Fruit fly (Drosophila melanogaster) whole organism, prepupa: ENCODE results near the gene CG10096.
A peak's percentile ranks its signal among the peaks of the same experiment; 100 is the strongest.

ENCODE experiments used
- Blimp-1 ChIP-seq: fragments of 200-800 bp; sonication (Bioruptor generic); optimal IDR thresholded peaks from 3 replicates; lab custom pipeline; 2017; ENCODE audit warnings: missing biosample characterization, missing genetic modification characterization, mild to moderate bottlenecking, moderate library complexity, missing genetic modification reagents
- CG10631 ChIP-seq: fragments of 200-800 bp; sonication (Bioruptor generic); optimal IDR thresholded peaks from 2 replicates; lab custom pipeline; 2016; ENCODE audit warnings: missing biosample characterization, missing genetic modification characterization
- CG11294 ChIP-seq: fragments of 200-800 bp; sonication (Bioruptor generic); IDR thresholded peaks from 2 replicates; pipeline ENCODE4 v1.3.6; 2022; ENCODE audit warnings: missing biosample characterization, missing genetic modification characterization
- CG11762 ChIP-seq: fragments of 200-800 bp; sonication (Bioruptor generic); optimal IDR thresholded peaks from 3 replicates; lab custom pipeline; 2016; ENCODE audit warnings: missing biosample characterization, missing genetic modification characterization; ENCODE audit not compliant: insufficient read depth
- CG15336 ChIP-seq: fragments of 200-800 bp; sonication (Bioruptor generic); IDR thresholded peaks from 2 replicates; pipeline ENCODE4 v1.3.6; 2022; ENCODE audit warnings: missing biosample characterization, missing genetic modification characterization
- CG1621 ChIP-seq: fragments of 200-800 bp; sonication (Bioruptor generic); optimal IDR thresholded peaks from 3 replicates; lab custom pipeline; 2018; ENCODE audit warnings: missing biosample characterization, mild to moderate bottlenecking, missing genetic modification characterization
- CG6163 ChIP-seq: fragments of 200-800 bp; sonication (Bioruptor generic); IDR thresholded peaks from 3 replicates; pipeline ENCODE4 v1.3.6; 2022; ENCODE audit warnings: missing biosample characterization, missing genetic modification characterization
- CG6276 ChIP-seq: fragments of 200-800 bp; sonication (Bioruptor generic); optimal IDR thresholded peaks from 2 replicates; lab custom pipeline; 2017; ENCODE audit warnings: missing biosample characterization, mild to moderate bottlenecking, missing genetic modification characterization
- CG6808 ChIP-seq: fragments of 200-800 bp; sonication (Bioruptor generic); optimal IDR thresholded peaks from 3 replicates; lab custom pipeline; 2017; ENCODE audit warnings: missing biosample characterization, missing genetic modification characterization, mild to moderate bottlenecking, moderate library complexity, missing genetic modification reagents
- CG7368 ChIP-seq: fragments of 200-800 bp; sonication (Bioruptor generic); optimal IDR thresholded peaks from 3 replicates; lab custom pipeline; 2016; ENCODE audit warnings: missing biosample characterization, missing genetic modification characterization
- CG8119 ChIP-seq: fragments of 200-800 bp; sonication (Bioruptor generic); IDR thresholded peaks from 3 replicates; pipeline ENCODE4 v1.3.6; 2022; ENCODE audit warnings: missing biosample characterization, missing genetic modification characterization
- CG8319 ChIP-seq: fragments of 200-800 bp; sonication (Bioruptor generic); optimal IDR thresholded peaks from 3 replicates; lab custom pipeline; 2016; ENCODE audit warnings: missing biosample characterization, missing genetic modification characterization
- CG9139 ChIP-seq: fragments of 200-800 bp; sonication (Bioruptor generic); optimal IDR thresholded peaks from 3 replicates; lab custom pipeline; 2017; ENCODE audit warnings: missing biosample characterization, mild to moderate bottlenecking, missing genetic modification characterization
- Eip75B ChIP-seq: fragments of 200-800 bp; sonication (Bioruptor generic); optimal IDR thresholded peaks from 3 replicates; lab custom pipeline; 2016; ENCODE audit warnings: missing biosample characterization, missing genetic modification characterization
- Eip78C ChIP-seq: fragments of 200-800 bp; sonication (Bioruptor generic); peaks from one replicate; lab custom pipeline; 2016; ENCODE audit warnings: missing biosample characterization, missing genetic modification characterization
- Eip93F ChIP-seq: fragments of 200-800 bp; sonication (Bioruptor generic); optimal IDR thresholded peaks from 2 replicates; lab custom pipeline; 2016; ENCODE audit warnings: missing biosample characterization, mild to moderate bottlenecking, missing genetic modification characterization
- Ets21C ChIP-seq: fragments of 200-800 bp; sonication (Bioruptor generic); optimal IDR thresholded peaks from 3 replicates; lab custom pipeline; 2016; ENCODE audit warnings: missing biosample characterization, missing genetic modification characterization
- Ets96B ChIP-seq: fragments of 200-800 bp; optimal IDR thresholded peaks from 2 replicates; lab custom pipeline; 2019; ENCODE audit warnings: missing biosample characterization, mild to moderate bottlenecking, missing genetic modification characterization, moderate library complexity
- Gug ChIP-seq: fragments of 200-800 bp; sonication (Bioruptor generic); IDR thresholded peaks from 2 replicates; pipeline ENCODE4 v1.3.6; 2022; ENCODE audit warnings: missing biosample characterization, missing genetic modification characterization
- Hr38 ChIP-seq: sonication (Bioruptor generic); optimal IDR thresholded peaks from 2 replicates; lab custom pipeline; 2016; ENCODE audit warnings: missing biosample characterization, missing genetic modification characterization
- Hr39 ChIP-seq: fragments of 200-800 bp; sonication (Bioruptor generic); optimal IDR thresholded peaks from 2 replicates; lab custom pipeline; 2016; ENCODE audit warnings: missing biosample characterization, missing genetic modification characterization
- Hr4 ChIP-seq: fragments of 200-800 bp; sonication (Bioruptor generic); optimal IDR thresholded peaks from 3 replicates; lab custom pipeline; 2016; ENCODE audit warnings: missing biosample characterization, missing genetic modification characterization
- Lpt ChIP-seq: fragments of 200-800 bp; sonication (Bioruptor generic); optimal IDR thresholded peaks from 3 replicates; lab custom pipeline; 2016; ENCODE audit warnings: missing biosample characterization, missing genetic modification characterization
- Met ChIP-seq: fragments of 200-800 bp; sonication (Bioruptor generic); optimal IDR thresholded peaks from 3 replicates; lab custom pipeline; 2016; ENCODE audit warnings: missing biosample characterization, missing genetic modification characterization
- OdsH ChIP-seq: fragments of 200-800 bp; sonication (Bioruptor generic); optimal IDR thresholded peaks from 3 replicates; lab custom pipeline; 2016; ENCODE audit warnings: missing biosample characterization, missing genetic modification characterization
- Smox ChIP-seq: fragments of 200-800 bp; sonication (Bioruptor generic); optimal IDR thresholded peaks from 3 replicates; lab custom pipeline; 2016; ENCODE audit warnings: missing biosample characterization, missing genetic modification characterization
- Sox102F ChIP-seq: fragments of 200-800 bp; sonication (Bioruptor generic); optimal IDR thresholded peaks from 2 replicates; lab custom pipeline; 2016; ENCODE audit warnings: missing biosample characterization, mild to moderate bottlenecking, missing genetic modification characterization
- acj6 ChIP-seq: fragments of 200-800 bp; sonication (Bioruptor generic); optimal IDR thresholded peaks from 3 replicates; lab custom pipeline; 2016; ENCODE audit warnings: missing biosample characterization, missing genetic modification characterization
- cyc ChIP-seq: fragments of 200-800 bp; sonication (Bioruptor generic); optimal IDR thresholded peaks from 3 replicates; lab custom pipeline; 2016; ENCODE audit warnings: missing biosample characterization, missing genetic modification characterization
- dac ChIP-seq: fragments of 200-800 bp; sonication (Bioruptor generic); optimal IDR thresholded peaks from 2 replicates; lab custom pipeline; 2017; ENCODE audit warnings: missing biosample characterization, mild to moderate bottlenecking, missing genetic modification characterization
- dsx ChIP-seq: fragments of 200-800 bp; optimal IDR thresholded peaks from 3 replicates; lab custom pipeline; 2019; ENCODE audit warnings: missing biosample characterization, mild to moderate bottlenecking, missing genetic modification characterization, moderate library complexity; ENCODE audit not compliant: poor library complexity, severe bottlenecking
- eg ChIP-seq: fragments of 200-800 bp; sonication (Bioruptor generic); IDR thresholded peaks from 3 replicates; pipeline ENCODE4 v1.3.6; 2022; ENCODE audit warnings: missing biosample characterization, missing genetic modification characterization
- esn ChIP-seq: fragments of 200-800 bp; sonication (Bioruptor generic); optimal IDR thresholded peaks from 2 replicates; lab custom pipeline; 2016; ENCODE audit warnings: missing biosample characterization, mild to moderate bottlenecking, missing genetic modification characterization, moderate library complexity
- fkh ChIP-seq: fragments of 200-800 bp; sonication (Bioruptor generic); optimal IDR thresholded peaks from 3 replicates; lab custom pipeline; 2017; ENCODE audit warnings: missing biosample characterization, mild to moderate bottlenecking, missing genetic modification characterization, moderate library complexity
- lz ChIP-seq: fragments of 200-800 bp; sonication (Bioruptor generic); optimal IDR thresholded peaks from 3 replicates; lab custom pipeline; 2016; ENCODE audit warnings: missing biosample characterization, missing genetic modification characterization
- net ChIP-seq: fragments of 200-800 bp; sonication (Bioruptor generic); optimal IDR thresholded peaks from 3 replicates; lab custom pipeline; 2016; ENCODE audit warnings: missing biosample characterization, missing genetic modification characterization
- salr ChIP-seq, 2 experiments: fragments of 200-800 bp; sonication (Bioruptor generic); optimal IDR thresholded peaks; 3 replicates each; lab custom pipeline; 2016 to 2018; ENCODE audit warnings: missing biosample characterization in 2 of 2, missing genetic modification characterization in 2 of 2, mild to moderate bottlenecking in 1 of 2
- spab ChIP-seq: fragments of 200-800 bp; sonication (Bioruptor generic); optimal IDR thresholded peaks from 2 replicates; lab custom pipeline; 2017; ENCODE audit warnings: missing biosample characterization, mild to moderate bottlenecking, missing genetic modification characterization, missing genetic modification reagents
- ss ChIP-seq, 2 experiments: fragments of 200-800 bp; sonication (Bioruptor generic); optimal IDR thresholded peaks; 2 replicates in 1 of 2; 3 replicates in 1 of 2; lab custom pipeline; 2017 to 2018; ENCODE audit warnings: mild to moderate bottlenecking in 2 of 2, missing biosample characterization in 2 of 2, missing genetic modification characterization in 2 of 2, moderate library complexity in 1 of 2
- svp ChIP-seq: fragments of 200-800 bp; sonication (Bioruptor generic); peaks from one replicate; lab custom pipeline; 2016; ENCODE audit warnings: missing biosample characterization, missing genetic modification characterization
- topi ChIP-seq: fragments of 200-800 bp; sonication (Bioruptor generic); optimal IDR thresholded peaks from 3 replicates; lab custom pipeline; 2016; ENCODE audit warnings: missing biosample characterization, missing genetic modification characterization
- vri ChIP-seq: fragments of 200-800 bp; sonication (Bioruptor generic); optimal IDR thresholded peaks from 3 replicates; lab custom pipeline; 2016; ENCODE audit warnings: missing biosample characterization, mild to moderate bottlenecking, missing genetic modification characterization

The CG10096 gene

DNA sequence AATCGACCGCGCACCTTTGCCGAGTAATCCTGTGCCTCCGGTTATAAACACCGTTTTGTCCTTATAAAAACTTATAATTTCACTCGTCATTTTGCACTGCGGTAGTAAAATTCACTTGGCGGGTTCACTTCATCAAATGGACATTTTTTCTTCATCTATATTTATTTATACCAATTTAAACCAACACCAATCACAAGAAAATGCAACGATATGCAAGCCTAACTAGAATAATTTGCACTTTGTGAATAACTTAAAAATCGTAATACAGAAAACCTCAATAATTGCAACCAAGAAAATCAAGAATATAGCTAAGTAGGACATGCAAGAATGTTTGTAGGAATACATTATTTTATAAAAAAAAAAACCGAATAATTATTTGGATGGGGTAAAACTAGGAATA, at the start of gene CG10096, which contains the start of gene CG10097:
CG10096 (minus strand) TSS at position 101 of the 400 bp plus-strand sequence.
CG10097 (minus strand) TSS at position 101 of the 400 bp plus-strand sequence.
- TF ChIP-seq Met (GFP tag; lab: Kevin White, UChicago) (no peak), esn (GFP tag; lab: Kevin White, UChicago) (no peak), OdsH (GFP tag; lab: Kevin White, UChicago) (no peak), CG8319 (GFP tag; lab: Kevin White, UChicago) (no peak), CG6163 (GFP tag; lab: Robert Waterston, UW) (no peak)

DNA sequence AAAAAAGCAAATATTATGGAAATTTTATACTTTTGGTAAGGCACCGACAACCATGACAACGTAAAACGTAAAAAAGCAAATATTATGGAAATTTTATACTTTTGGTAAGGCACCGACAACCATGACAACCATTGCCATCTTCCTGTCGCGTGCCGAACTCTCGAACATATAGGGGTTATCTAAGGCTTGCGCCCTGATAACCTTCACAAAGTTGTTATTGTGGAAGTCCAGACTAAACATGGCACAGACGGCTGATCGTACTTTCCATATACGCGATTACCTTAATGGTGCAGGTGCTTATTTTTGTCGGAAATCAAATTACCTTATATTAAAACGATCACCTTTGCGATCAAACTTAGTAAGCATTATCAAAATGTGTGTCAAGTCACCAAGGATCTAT, 49.7 kb upstream of the CG10096 start:
- TF ChIP-seq salr (GFP tag; optimal IDR thresholded peaks at IDR 0.05; lab: Kevin White, UChicago) = no peak
- TF ChIP-seq svp = peak; percentile 95
- TF ChIP-seq ss (GFP tag; optimal IDR thresholded peaks at IDR 0.05; lab: Kevin White, UChicago) = no peak
- TF ChIP-seq net (GFP tag; lab: Kevin White, UChicago) = no peak
- TF ChIP-seq Lpt (GFP tag; lab: Kevin White, UChicago) = no peak
- TF ChIP-seq Eip75B (GFP tag; lab: Kevin White, UChicago) = no peak
- TF ChIP-seq, all 60 proteins: peak for 1

dm6 chr3R:12443769-12444168, 48.0 kb upstream of the CG10096 start:
- TF ChIP-seq Hr39 (GFP tag; lab: Kevin White, UChicago) = no peak
- TF ChIP-seq Smox (GFP tag; lab: Kevin White, UChicago) = no peak
- no peak for TF ChIP-seq CG8119 (GFP tag; lab: Robert Waterston, UW)

dm6 chr3R:12442601-12443533, 47.1 kb upstream of the CG10096 start:
- TF ChIP-seq fkh (GFP tag; lab: Kevin White, UChicago) = peak; percentile 68
- peak; percentile 67 for TF ChIP-seq Hr4 (GFP tag; lab: Kevin White, UChicago)
- no peak for TF ChIP-seq spab
- TF ChIP-seq Eip78C (GFP tag; lab: Kevin White, UChicago) = peak; percentile 94
- peak; percentile 45 for TF ChIP-seq lz
- TF ChIP-seq eg (GFP tag; lab: Robert Waterston, UW) = peak; percentile 60; the same call in 1 of the 3 replicates
- TF ChIP-seq CG15336 (GFP tag; lab: Robert Waterston, UW) = peak; percentile 68
- no peak for TF ChIP-seq CG1621 (tag; lab: Kevin White, UChicago)
- TF ChIP-seq salr (GFP tag; optimal IDR thresholded peaks at IDR 0.05; lab: Kevin White, UChicago) = peak in 1 of 2 experiments; percentile 57
- TF ChIP-seq CG6163 (GFP tag; lab: Robert Waterston, UW) = peak; percentile 63; the same call in 2 of the 3 replicates
- no peak for TF ChIP-seq CG8319 (GFP tag; lab: Kevin White, UChicago)
- peak; percentile 11 for TF ChIP-seq CG11762 (GFP tag; lab: Kevin White, UChicago)
- TF ChIP-seq CG10631 (GFP tag; lab: Kevin White, UChicago) = peak; percentile 45
- TF ChIP-seq vri (GFP tag; lab: Kevin White, UChicago) = peak; percentile 64
- TF ChIP-seq acj6 (GFP tag; lab: Kevin White, UChicago) = peak; percentile 35
- peak; percentile 88 for TF ChIP-seq dsx (GFP tag; lab: Kevin White, UChicago)
- no peak for TF ChIP-seq CG11294
- peak; percentile 21 for TF ChIP-seq CG7368 (GFP tag; lab: Kevin White, UChicago)
- TF ChIP-seq CG6276 (GFP tag; lab: Kevin White, UChicago) = peak; percentile 65
- peak; percentile 31 for TF ChIP-seq Sox102F (GFP tag; lab: Kevin White, UChicago)
- peak; percentile 48 for TF ChIP-seq net (GFP tag; lab: Kevin White, UChicago)
- TF ChIP-seq Eip93F = no peak
- no peak for TF ChIP-seq Blimp-1 (GFP tag; lab: Kevin White, UChicago)
- TF ChIP-seq Ets21C (GFP tag; lab: Kevin White, UChicago) = peak; percentile 5
- TF ChIP-seq cyc (GFP tag; lab: Kevin White, UChicago) = peak; percentile 14
- TF ChIP-seq topi = peak; percentile 50
- peak; percentile 17 for TF ChIP-seq Smox (GFP tag; lab: Kevin White, UChicago)
- TF ChIP-seq Ets96B (tag; lab: Kevin White, UChicago) = peak; percentile 58
- TF ChIP-seq Gug (GFP tag; lab: Robert Waterston, UW) = peak; percentile 47; the same call in 1 of the 2 replicates
- TF ChIP-seq CG9139 = no peak
- TF ChIP-seq Hr38 (GFP tag; lab: Kevin White, UChicago) = no peak
- peak; percentile 12 for TF ChIP-seq dac (GFP tag; lab: Kevin White, UChicago)
- peak; percentile 41 for TF ChIP-seq CG6808 (GFP tag; lab: Kevin White, UChicago)
